Worm (Caenorhabditis elegans) whole organism, early embryonic: ENCODE data around the gene T11G6.2.

Experiments used
- B0310.2 ChIP-seq: sonication (generic microtip); optimal IDR thresholded peaks from 2 replicates; lab custom pipeline; 2016; ENCODE audit warnings: mild to moderate bottlenecking, missing genetic modification characterization, missing compliant biosample characterization
- ama-1 ChIP-seq: fragments of 150-350 bp; optimal IDR thresholded peaks from 2 replicates; lab custom pipeline; 2014
- flt-1 ChIP-seq: fragments of 200-800 bp; sonication (Bioruptor generic); IDR thresholded peaks from 2 replicates; pipeline ENCODE4 v1.3.6; 2022; ENCODE audit warnings: missing genetic modification characterization, missing compliant biosample characterization
- hnd-1 ChIP-seq: sonication (generic microtip); optimal IDR thresholded peaks from 2 replicates; lab custom pipeline; 2016; ENCODE audit warnings: missing genetic modification characterization, missing compliant biosample characterization
- pes-1 ChIP-seq: fragments of 200-800 bp; sonication (Bioruptor generic); IDR thresholded peaks from 2 replicates; pipeline ENCODE4 v1.3.6; 2022; ENCODE audit warnings: missing genetic modification reagents, missing genetic modification characterization, missing compliant biosample characterization
- scrt-1 ChIP-seq: fragments of 200-800 bp; sonication (Bioruptor generic); IDR thresholded peaks from 2 replicates; pipeline ENCODE4 v1.3.6; 2022; ENCODE audit warnings: missing genetic modification characterization, missing compliant biosample characterization

DNA sequence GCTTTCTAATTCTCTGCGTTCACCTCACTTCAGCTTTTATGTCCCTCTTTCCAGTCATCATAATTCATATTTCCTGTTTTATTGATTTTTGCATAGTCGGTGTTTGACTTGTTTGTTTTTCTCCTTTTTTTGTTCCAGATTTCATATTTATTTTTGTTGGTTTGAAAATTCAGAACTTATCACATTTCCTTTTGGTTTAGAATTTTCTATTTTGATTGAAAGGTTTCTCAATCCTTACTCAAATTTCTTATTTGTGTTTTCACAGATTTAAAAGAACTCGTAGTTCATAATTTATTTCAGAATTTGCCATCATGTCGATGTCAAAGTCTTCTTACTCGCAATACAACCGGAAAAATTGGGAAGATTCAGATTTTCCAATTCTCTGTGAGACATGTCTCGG lies 2.8 kb upstream of the T11G6.2 start, which contains the start of gene rbm-22:
- TF ChIP-seq flt-1 (GFP tag; lab: Robert Waterston, UW) (no peak), ama-1 (no peak), scrt-1 (GFP tag; lab: Robert Waterston, UW) (no peak), hnd-1 (tag; lab: Kevin White, UChicago) (no peak), pes-1 (no peak), B0310.2 (tag; lab: Kevin White, UChicago) (no peak)
